Fruit fly (Drosophila melanogaster): ENCODE data around the gene CG4229.

Gene CG4229

DNA sequence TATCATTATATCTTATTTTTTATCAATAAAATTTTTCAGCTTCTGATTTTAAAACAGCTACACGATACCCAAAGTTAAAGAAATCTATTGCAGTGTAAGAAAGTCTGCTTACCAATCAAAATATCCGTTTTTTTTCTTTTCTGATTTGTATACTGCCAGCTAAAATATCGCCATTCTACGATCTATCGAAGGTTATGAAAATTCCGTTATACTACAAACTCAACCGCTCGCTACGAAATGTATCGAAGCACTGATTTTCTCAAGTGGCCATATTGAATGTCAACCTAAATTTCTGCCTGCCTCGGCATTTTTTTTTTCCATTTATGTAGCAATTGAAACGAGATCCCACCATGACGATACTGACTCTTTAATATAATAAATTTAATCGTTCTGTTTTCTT is 23.4 kb downstream of the CG4229 start, which contains the start of gene nxf2:
Gene nxf2, minus strand, starts transcription at position 258 of the 400 bp plus-strand sequence.
- TF ChIP-seq CG17801 (GFP tag; optimal IDR thresholded peaks at IDR 0.05; ENCODE audit: partially characterized antibody) = peak; percentile 42

DNA sequence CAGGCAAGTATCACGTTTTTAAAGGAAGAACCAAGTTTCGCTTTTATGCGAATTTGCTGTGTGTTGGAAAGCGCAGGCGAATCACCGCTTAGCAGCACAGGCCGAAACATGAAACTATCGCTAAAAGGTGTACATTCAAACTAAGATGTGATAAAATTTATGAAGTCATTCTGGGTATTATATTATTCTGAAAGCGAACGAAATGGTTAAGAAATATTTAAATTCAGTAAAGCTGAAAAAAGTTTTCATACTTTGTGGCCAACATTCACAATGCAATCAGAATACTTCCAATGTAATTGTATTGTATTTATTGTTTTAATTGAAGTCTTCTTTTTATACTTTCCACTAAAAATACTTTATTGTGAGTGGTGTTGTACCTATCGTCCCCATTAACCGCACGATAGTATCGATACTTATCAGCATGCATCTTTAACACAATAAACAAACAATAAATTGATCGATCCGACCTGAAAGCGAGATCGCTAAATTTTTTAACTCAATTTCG is 24.6 kb downstream of the CG4229 start, which contains the start of gene Smn:
Gene Smn, minus strand, starts transcription at position 347 of the 505 bp plus-strand sequence.
- TF ChIP-seq CG17801 (GFP tag; optimal IDR thresholded peaks at IDR 0.05; ENCODE audit: partially characterized antibody) = peak; percentile 69

DNA sequence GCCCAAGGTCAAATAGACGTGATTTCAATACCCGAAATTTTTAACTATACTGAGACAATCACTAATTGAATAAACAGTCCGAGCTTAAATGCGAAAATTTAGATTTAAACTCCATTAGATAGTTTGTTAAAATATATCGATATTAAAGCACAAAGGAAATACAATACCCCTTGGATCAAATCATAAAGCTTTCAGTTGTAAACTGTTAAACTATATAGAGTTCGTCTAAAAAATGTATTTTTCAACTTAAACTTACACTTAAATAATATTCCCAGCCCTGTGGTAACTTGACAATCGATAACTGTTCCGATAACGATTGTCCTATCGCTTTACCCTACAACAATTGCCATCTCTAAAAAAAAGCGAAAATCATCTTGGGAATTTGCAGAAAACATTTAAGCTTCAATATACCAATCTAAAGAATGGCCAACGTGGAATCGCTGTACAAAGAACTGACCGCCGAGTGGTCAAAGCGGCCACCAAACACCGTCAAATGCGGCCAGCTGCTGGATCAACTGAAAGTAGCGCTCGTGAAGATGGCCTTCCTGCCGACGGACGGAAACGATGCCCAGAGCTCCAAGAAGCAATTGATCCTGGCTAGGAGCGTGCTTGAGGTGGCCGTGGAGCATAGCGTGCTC is 26.2 kb downstream of the CG4229 start, which contains the start of gene Rpn12:
Gene Rpn12, plus strand, starts transcription at position 351 of the 638 bp plus-strand sequence.
- TF ChIP-seq CG17801 (GFP tag; optimal IDR thresholded peaks at IDR 0.05; ENCODE audit: partially characterized antibody) = peak; percentile 59

DNA sequence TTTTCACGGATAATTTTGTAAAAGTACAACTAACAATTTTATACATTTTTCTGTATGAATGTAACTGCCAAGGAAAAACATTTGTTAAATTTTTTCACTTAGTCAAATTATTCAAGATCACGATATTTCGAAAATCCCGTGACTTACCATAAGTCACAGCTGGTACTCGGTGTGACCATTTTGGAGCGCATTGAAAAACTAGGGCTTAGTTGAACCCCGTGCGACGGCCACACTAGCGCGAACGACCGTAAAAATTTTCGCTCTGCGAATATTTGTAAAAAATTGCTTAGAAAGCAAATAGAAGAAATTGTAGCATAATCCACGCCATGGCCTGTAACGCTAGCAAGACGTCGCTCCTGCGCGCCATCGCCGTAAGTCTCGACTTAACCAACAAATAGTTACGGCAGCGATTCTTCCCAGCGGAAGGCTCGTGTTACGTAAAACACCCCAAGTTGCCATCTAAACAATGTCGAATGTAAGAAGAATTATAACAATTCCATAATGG is 27.5 kb downstream of the CG4229 start, which contains the start of gene UQCR-C2:
Gene UQCR-C2, plus strand, starts transcription at position 51 of the 505 bp plus-strand sequence.
- TF ChIP-seq CG17801 (GFP tag; optimal IDR thresholded peaks at IDR 0.05; ENCODE audit: partially characterized antibody) = peak; percentile 26

DNA sequence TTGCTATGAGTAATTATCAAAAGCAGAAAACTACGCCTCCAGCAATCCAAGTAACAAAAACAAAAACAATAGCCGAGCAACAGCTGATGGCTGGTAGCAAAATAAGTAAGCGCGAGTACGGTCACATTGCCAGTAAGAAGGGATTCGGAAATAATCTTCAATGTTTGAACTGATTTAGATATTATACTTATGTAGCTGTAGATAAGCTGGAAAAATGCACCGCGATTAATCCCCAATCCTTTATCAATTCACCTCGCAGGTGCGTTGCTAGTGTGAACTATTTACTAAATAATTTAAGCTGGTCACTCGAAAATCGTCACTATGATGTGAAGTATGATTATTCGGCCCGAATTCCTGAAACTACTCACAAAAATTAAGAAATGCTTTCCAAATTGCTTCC is 30.4 kb downstream of the CG4229 start, which contains the start of the genes Syx8 and CG32163:
Gene Syx8, minus strand, starts transcription at position 69 of the 400 bp plus-strand sequence.
Gene CG32163, plus strand, starts transcription at position 169 of the 400 bp plus-strand sequence.
- TF ChIP-seq CG17801 (GFP tag; optimal IDR thresholded peaks at IDR 0.05; ENCODE audit: partially characterized antibody) = peak; percentile 29

DNA sequence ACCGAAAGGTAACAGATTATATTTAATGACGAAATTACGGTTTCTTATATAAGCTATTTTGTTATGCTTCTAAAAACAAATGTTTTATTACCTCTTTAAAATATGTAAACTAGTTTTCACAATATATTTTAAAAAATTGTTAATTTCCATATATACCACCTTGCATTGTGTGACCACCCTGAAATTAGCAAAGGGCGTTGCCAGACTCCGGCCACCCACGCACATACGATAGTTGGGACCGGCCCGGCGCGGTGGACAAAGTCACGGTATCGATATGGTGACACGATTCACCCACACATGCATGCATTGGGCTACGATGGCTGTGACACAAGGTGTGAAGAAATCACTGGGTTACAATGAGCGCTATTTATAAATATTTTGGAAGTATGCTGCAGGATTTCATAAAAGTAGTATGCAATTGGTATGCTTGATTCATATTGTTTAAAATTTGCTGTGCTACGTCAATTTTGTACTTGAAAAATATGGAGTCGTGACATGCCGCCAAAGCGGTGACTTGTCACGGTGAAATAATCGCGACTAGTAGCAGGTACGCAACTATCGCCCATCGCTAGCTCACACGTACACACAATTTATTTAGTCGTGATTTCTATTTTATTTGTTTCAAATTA is 31.5 kb downstream of the CG4229 start:
- TF ChIP-seq CG17801 (GFP tag; optimal IDR thresholded peaks at IDR 0.05; ENCODE audit: partially characterized antibody) = peak; percentile 46

DNA sequence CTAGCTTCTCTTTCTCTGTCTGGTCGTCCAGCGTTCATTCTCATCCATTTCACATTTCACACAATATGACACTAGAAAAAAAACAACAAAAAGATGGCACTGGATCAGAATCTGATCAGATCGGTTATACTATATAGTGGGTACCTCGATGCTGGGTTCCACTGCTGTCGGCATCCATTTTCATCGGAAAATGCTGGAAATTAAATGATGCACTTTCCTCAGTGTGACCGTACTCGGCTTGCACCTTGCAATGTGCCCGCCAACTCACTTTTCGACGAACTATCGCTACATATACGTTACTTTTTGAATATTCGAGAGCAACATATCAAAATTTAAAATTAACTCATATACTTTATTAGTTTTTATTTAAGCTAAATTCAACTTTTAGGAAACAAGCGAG is 34.2 kb downstream of the CG4229 start, which contains the start of gene tra:
Gene tra, minus strand, starts transcription at position 191 of the 400 bp plus-strand sequence.
- no peak for TF ChIP-seq CG17801 (GFP tag; optimal IDR thresholded peaks at IDR 0.05; ENCODE audit: partially characterized antibody)

DNA sequence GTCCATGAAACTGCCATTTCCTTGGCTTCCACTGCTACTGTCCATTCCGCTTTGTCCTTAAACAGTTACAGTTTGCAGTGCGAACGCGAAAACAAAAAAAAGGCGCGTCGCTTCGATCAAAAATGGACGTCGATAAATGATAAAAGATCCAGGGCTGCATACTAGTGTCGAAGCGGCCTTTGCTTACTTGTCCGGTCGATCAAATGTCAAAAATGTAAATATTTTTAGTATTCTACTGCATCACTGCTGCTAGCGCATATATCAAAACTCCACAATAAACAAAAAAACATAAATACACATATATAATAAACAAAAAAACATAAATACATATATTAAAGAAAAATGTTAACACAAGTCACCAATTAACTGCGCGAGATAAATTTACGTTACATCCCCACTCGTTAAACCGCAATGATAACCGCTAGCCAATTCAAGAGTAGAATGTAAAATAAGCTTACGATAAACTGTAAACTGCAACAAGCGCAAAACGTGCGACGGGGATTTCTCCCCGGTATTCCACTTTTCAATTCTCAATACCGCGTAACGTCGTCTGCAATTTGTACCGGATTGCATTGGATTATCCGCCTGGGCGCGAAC is 38.4 kb downstream of the CG4229 start, which contains the start of the genes spd-2 and Apl:
Gene spd-2, minus strand, starts transcription at position 93 of the 597 bp plus-strand sequence.
Gene Apl, plus strand, starts transcription at position 260 of the 597 bp plus-strand sequence.
- TF ChIP-seq CG17801 (GFP tag; optimal IDR thresholded peaks at IDR 0.05; ENCODE audit: partially characterized antibody) = no peak

DNA sequence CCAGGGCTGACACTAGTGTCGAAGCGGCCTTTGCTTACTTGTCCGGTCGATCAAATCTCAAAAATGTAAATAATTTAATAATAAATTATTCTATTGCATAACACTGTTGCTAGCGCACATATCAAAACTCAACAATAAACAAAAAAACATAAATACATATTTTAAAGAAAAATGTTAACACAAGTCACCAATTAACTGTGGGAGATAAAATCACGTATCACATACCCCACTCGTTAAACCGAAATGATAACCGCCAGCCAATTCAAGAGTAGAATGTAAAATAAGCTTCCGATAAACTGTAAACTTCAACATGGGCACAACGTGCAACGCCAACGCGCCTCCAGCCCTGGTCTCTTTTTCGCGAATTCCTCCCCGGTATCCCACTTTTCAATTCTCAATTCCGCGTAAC is 46.1 kb downstream of the CG4229 start, which contains the start of gene Arts:
Gene Arts, plus strand, starts transcription at position 116 of the 409 bp plus-strand sequence.
- no peak for TF ChIP-seq CG17801 (GFP tag; optimal IDR thresholded peaks at IDR 0.05; ENCODE audit: partially characterized antibody)
